Fruit fly (Drosophila melanogaster) whole organism, embryonic: ENCODE measurements around the gene CG43999.
A peak's percentile ranks its signal among the peaks of the same experiment; 100 is the strongest.

Experiments
- CG10321 ChIP-seq: fragments of 200-800 bp; sonication (Bioruptor generic); IDR thresholded peaks from 2 replicates; pipeline ENCODE4 v1.3.6; 2022; ENCODE audit warnings: missing biosample characterization, missing genetic modification characterization
- CG10543 ChIP-seq: fragments of 200-800 bp; sonication (Bioruptor generic); optimal IDR thresholded peaks from 3 replicates; lab custom pipeline; 2017; ENCODE audit warnings: missing biosample characterization, mild to moderate bottlenecking, missing genetic modification characterization, moderate library complexity
- CG10565 ChIP-seq: fragments of 200-800 bp; sonication (Bioruptor generic); optimal IDR thresholded peaks from 3 replicates; lab custom pipeline; 2016; ENCODE audit warnings: missing biosample characterization, mild to moderate bottlenecking, missing genetic modification characterization
- CG10979 ChIP-seq: fragments of 200-800 bp; sonication (Bioruptor generic); optimal IDR thresholded peaks from 2 replicates; lab custom pipeline; 2018; ENCODE audit warnings: missing biosample characterization, mild to moderate bottlenecking, missing genetic modification characterization, moderate library complexity
- CG13624 ChIP-seq: fragments of 200-800 bp; sonication (Bioruptor generic); optimal IDR thresholded peaks from 2 replicates; lab custom pipeline; 2016; ENCODE audit warnings: missing biosample characterization, missing genetic modification characterization
- CG15514 ChIP-seq: fragments of 200-800 bp; sonication (Bioruptor generic); optimal IDR thresholded peaks from 3 replicates; lab custom pipeline; 2017; ENCODE audit warnings: missing biosample characterization, missing genetic modification characterization, mild to moderate bottlenecking, moderate library complexity, missing genetic modification reagents
- CG1602 ChIP-seq: fragments of 200-800 bp; sonication (Bioruptor generic); optimal IDR thresholded peaks from 3 replicates; lab custom pipeline; 2016; ENCODE audit warnings: missing biosample characterization, missing genetic modification characterization
- CG17912 ChIP-seq: fragments of 200-800 bp; sonication (Bioruptor generic); optimal IDR thresholded peaks from 2 replicates; lab custom pipeline; 2018; ENCODE audit warnings: missing biosample characterization, mild to moderate bottlenecking, missing genetic modification characterization
- CG18262 ChIP-seq: fragments of 200-800 bp; optimal IDR thresholded peaks from 3 replicates; lab custom pipeline; 2019; ENCODE audit warnings: missing biosample characterization, mild to moderate bottlenecking, missing genetic modification characterization, moderate library complexity
- CG18764 ChIP-seq: fragments of 200-800 bp; sonication (Bioruptor generic); optimal IDR thresholded peaks from 3 replicates; lab custom pipeline; 2016; ENCODE audit warnings: missing biosample characterization, missing genetic modification characterization
- CG2712 ChIP-seq: fragments of 200-800 bp; optimal IDR thresholded peaks from 3 replicates; lab custom pipeline; 2019; ENCODE audit warnings: missing biosample characterization, mild to moderate bottlenecking, missing genetic modification characterization, moderate library complexity
- CG31388 ChIP-seq: fragments of 200-800 bp; sonication (Bioruptor generic); optimal IDR thresholded peaks from 2 replicates; lab custom pipeline; 2016; ENCODE audit warnings: missing biosample characterization, missing genetic modification characterization
- CG3281 ChIP-seq: fragments of 200-800 bp; sonication (Bioruptor generic); optimal IDR thresholded peaks from 3 replicates; lab custom pipeline; 2017; ENCODE audit warnings: missing biosample characterization, mild to moderate bottlenecking, missing genetic modification characterization
- CG5180 ChIP-seq: fragments of 200-800 bp; sonication (Bioruptor generic); optimal IDR thresholded peaks from 3 replicates; lab custom pipeline; 2017; ENCODE audit warnings: missing biosample characterization, missing genetic modification characterization, mild to moderate bottlenecking, moderate library complexity, missing genetic modification reagents
- CG6175 ChIP-seq: fragments of 200-800 bp; sonication (Bioruptor generic); IDR thresholded peaks from 3 replicates; pipeline ENCODE4 v1.3.6; 2022; ENCODE audit warnings: missing biosample characterization, missing genetic modification characterization
- CG6683 ChIP-seq: fragments of 200-800 bp; sonication (Bioruptor generic); optimal IDR thresholded peaks from 2 replicates; lab custom pipeline; 2017; ENCODE audit warnings: missing biosample characterization, mild to moderate bottlenecking, missing genetic modification characterization, missing genetic modification reagents
- CG7987 ChIP-seq: fragments of 200-800 bp; sonication (Bioruptor generic); optimal IDR thresholded peaks from 2 replicates; lab custom pipeline; 2018; ENCODE audit warnings: missing biosample characterization, mild to moderate bottlenecking, missing genetic modification characterization, moderate library complexity
- CG8290 ChIP-seq, 3 experiments: fragments of 200-800 bp; sonication (Bioruptor generic); optimal IDR thresholded peaks; 2 replicates each; lab custom pipeline; 2016 to 2019; ENCODE audit warnings: missing biosample characterization in 3 of 3, missing genetic modification characterization in 3 of 3, mild to moderate bottlenecking in 2 of 3, moderate library complexity in 1 of 3
- CG8944 ChIP-seq: fragments of 200-800 bp; sonication (Bioruptor generic); optimal IDR thresholded peaks from 3 replicates; lab custom pipeline; 2016; ENCODE audit warnings: missing biosample characterization, missing genetic modification characterization
- CG9437 ChIP-seq: fragments of 200-800 bp; sonication (Bioruptor generic); optimal IDR thresholded peaks from 2 replicates; lab custom pipeline; 2018; ENCODE audit warnings: missing biosample characterization, mild to moderate bottlenecking, missing genetic modification characterization
- CoRest ChIP-seq: fragments of 200-800 bp; sonication (Bioruptor generic); optimal IDR thresholded peaks from 3 replicates; lab custom pipeline; 2018; ENCODE audit warnings: missing biosample characterization, mild to moderate bottlenecking, missing genetic modification characterization, moderate library complexity
- CrebB ChIP-seq: fragments of 200-800 bp; sonication (Bioruptor generic); optimal IDR thresholded peaks from 3 replicates; lab custom pipeline; 2018; ENCODE audit warnings: missing biosample characterization, mild to moderate bottlenecking, missing genetic modification characterization
- D19A ChIP-seq: fragments of 200-800 bp; optimal IDR thresholded peaks from 3 replicates; lab custom pipeline; 2019; ENCODE audit warnings: missing biosample characterization, mild to moderate bottlenecking, missing genetic modification characterization, moderate library complexity
- Dip2 ChIP-seq: fragments of 200-800 bp; sonication (Bioruptor generic); IDR thresholded peaks from 2 replicates; pipeline ENCODE4 v1.3.6; 2022; ENCODE audit warnings: missing biosample characterization, missing genetic modification characterization
- Dll ChIP-seq: fragments of 200-800 bp; sonication (Bioruptor generic); IDR thresholded peaks from 4 replicates; pipeline ENCODE4 v1.3.6; 2022; ENCODE audit warnings: missing biosample characterization, missing genetic modification characterization; ENCODE audit not compliant: partially characterized antibody
- Elba2 ChIP-seq: fragments of 200-800 bp; sonication (Bioruptor generic); optimal IDR thresholded peaks from 3 replicates; lab custom pipeline; 2016; ENCODE audit warnings: missing biosample characterization, missing genetic modification characterization
- Fer3 ChIP-seq: fragments of 200-800 bp; sonication (Bioruptor generic); optimal IDR thresholded peaks from 2 replicates; lab custom pipeline; 2018; ENCODE audit warnings: missing biosample characterization, mild to moderate bottlenecking, missing genetic modification characterization, moderate library complexity
- MTF-1 ChIP-seq: fragments of 200-800 bp; sonication (Bioruptor generic); optimal IDR thresholded peaks from 2 replicates; lab custom pipeline; 2018; ENCODE audit warnings: missing biosample characterization, mild to moderate bottlenecking, missing genetic modification characterization, borderline replicate concordance
- NK7.1 ChIP-seq: fragments of 200-800 bp; sonication (Bioruptor generic); optimal IDR thresholded peaks from 3 replicates; lab custom pipeline; 2016; ENCODE audit warnings: missing biosample characterization, missing genetic modification characterization
- Pdp1 ChIP-seq, 2 experiments: fragments of 200-800 bp; sonication (Bioruptor generic); optimal IDR thresholded peaks; 3 replicates each; lab custom pipeline; 2016; ENCODE audit warnings: missing biosample characterization in 2 of 2, missing genetic modification characterization in 2 of 2, mild to moderate bottlenecking in 1 of 2, moderate library complexity in 1 of 2
- TFAM ChIP-seq: fragments of 200-800 bp; sonication (Bioruptor generic); optimal IDR thresholded peaks from 2 replicates; lab custom pipeline; 2017; ENCODE audit warnings: missing biosample characterization, missing genetic modification characterization, inconsistent platforms
- Tbp ChIP-seq: fragments of >200 bp; optimal IDR thresholded peaks from 2 replicates; lab custom pipeline; 2018; ENCODE audit warnings: missing biosample characterization, missing genetic modification characterization
- Xbp1 ChIP-seq: fragments of 200-800 bp; sonication (Bioruptor generic); optimal IDR thresholded peaks from 3 replicates; lab custom pipeline; 2016; ENCODE audit warnings: missing biosample characterization, mild to moderate bottlenecking, missing genetic modification characterization
- az2 ChIP-seq: fragments of 200-800 bp; sonication (Bioruptor generic); optimal IDR thresholded peaks from 3 replicates; lab custom pipeline; 2016; ENCODE audit warnings: missing biosample characterization, missing genetic modification characterization
- bcd ChIP-seq: fragments of 200-800 bp; sonication (Bioruptor generic); optimal IDR thresholded peaks from 2 replicates; lab custom pipeline; 2017; ENCODE audit warnings: missing biosample characterization, mild to moderate bottlenecking, missing genetic modification characterization
- bowl ChIP-seq: fragments of 200-800 bp; sonication (Bioruptor generic); IDR thresholded peaks from 2 replicates; pipeline ENCODE4 v1.3.6; 2022; ENCODE audit warnings: missing biosample characterization, missing genetic modification characterization
- cg ChIP-seq: fragments of 200-800 bp; sonication (Bioruptor generic); optimal IDR thresholded peaks from 3 replicates; lab custom pipeline; 2019; ENCODE audit warnings: missing biosample characterization, mild to moderate bottlenecking, missing genetic modification characterization, moderate library complexity
- chif ChIP-seq, 2 experiments: fragments of 200-800 bp; sonication (Bioruptor generic); optimal IDR thresholded peaks; 3 replicates each; lab custom pipeline; 2016; ENCODE audit warnings: missing biosample characterization in 2 of 2, missing genetic modification characterization in 2 of 2
- chinmo ChIP-seq: fragments of 200-800 bp; sonication (Bioruptor generic); IDR thresholded peaks from 4 replicates; pipeline ENCODE4 v1.3.6; 2022; ENCODE audit warnings: missing biosample characterization, missing genetic modification characterization; ENCODE audit not compliant: partially characterized antibody
- dysf ChIP-seq: fragments of 200-800 bp; sonication (Bioruptor generic); IDR thresholded peaks from 3 replicates; pipeline ENCODE4 v1.3.6; 2022; ENCODE audit warnings: missing biosample characterization, missing genetic modification characterization
- emc ChIP-seq: fragments of 200-800 bp; sonication (Bioruptor generic); optimal IDR thresholded peaks from 2 replicates; lab custom pipeline; 2016; ENCODE audit warnings: missing biosample characterization, missing genetic modification characterization
- esg ChIP-seq: fragments of 200-800 bp; sonication (Bioruptor generic); conservative IDR thresholded peaks from 2 replicates; pipeline ENCODE4 v1.3.6; 2022; ENCODE audit warnings: missing biosample characterization, missing genetic modification characterization
- eve ChIP-seq, 2 experiments: fragments of >200 bp; optimal IDR thresholded peaks; 2 replicates each; lab custom pipeline; 2017; ENCODE audit warnings: missing biosample characterization in 2 of 2, missing genetic modification characterization in 2 of 2
- gcm ChIP-seq: fragments of 200-800 bp; sonication (Bioruptor generic); optimal IDR thresholded peaks from 2 replicates; lab custom pipeline; 2019; ENCODE audit warnings: missing biosample characterization, mild to moderate bottlenecking, missing genetic modification characterization, moderate library complexity
- ind ChIP-seq: fragments of 200-800 bp; sonication (Bioruptor generic); optimal IDR thresholded peaks from 3 replicates; lab custom pipeline; 2016; ENCODE audit warnings: missing biosample characterization, missing genetic modification characterization
- odd ChIP-seq: fragments of 200-800 bp; sonication (Bioruptor generic); optimal IDR thresholded peaks from 2 replicates; lab custom pipeline; 2017; ENCODE audit warnings: missing biosample characterization, mild to moderate bottlenecking, missing genetic modification characterization
- otp ChIP-seq: fragments of 200-800 bp; sonication (Bioruptor generic); IDR thresholded peaks from 3 replicates; pipeline ENCODE4, ENCODE4 v1.3.6; 2022; ENCODE audit warnings: missing biosample characterization, missing genetic modification characterization
- pho ChIP-seq: fragments of 200-800 bp; sonication (Bioruptor generic); optimal IDR thresholded peaks from 2 replicates; lab custom pipeline; 2016; ENCODE audit warnings: missing biosample characterization, missing genetic modification characterization
- phol ChIP-seq: fragments of 200-800 bp; sonication (Bioruptor generic); optimal IDR thresholded peaks from 3 replicates; lab custom pipeline; 2018; ENCODE audit warnings: missing biosample characterization, mild to moderate bottlenecking, missing genetic modification characterization, moderate library complexity
- pros ChIP-seq: fragments of 200-800 bp; sonication (Bioruptor generic); optimal IDR thresholded peaks from 3 replicates; lab custom pipeline; 2019; ENCODE audit warnings: missing biosample characterization, mild to moderate bottlenecking, missing genetic modification characterization, moderate library complexity

CG43999 gene

dm6 chr3R:23969449-23969848, 40.6 kb upstream of the CG43999 start (continued):
- peak; percentile 19 for TF ChIP-seq CG5180 (GFP tag; lab: Kevin White, UChicago)
- TF ChIP-seq MTF-1 = no peak
- peak; percentile 5 for TF ChIP-seq az2
- no peak for TF ChIP-seq CG18764 (GFP tag; lab: Kevin White, UChicago)
- TF ChIP-seq CG18262 (tag; lab: Kevin White, UChicago) = peak; percentile 49
- TF ChIP-seq TFAM = no peak
- no peak for TF ChIP-seq odd (GFP tag; lab: Kevin White, UChicago)
- TF ChIP-seq chif (GFP tag; optimal IDR thresholded peaks at IDR 0.05; lab: Kevin White, UChicago) = no peak
- TF ChIP-seq Tbp (GFP tag; lab: Kevin White, UChicago) = no peak
- no peak for TF ChIP-seq NK7.1 (GFP tag; lab: Kevin White, UChicago)
- no peak for TF ChIP-seq CG10565 (GFP tag; lab: Kevin White, UChicago)
- no peak for TF ChIP-seq CG1602 (GFP tag; lab: Kevin White, UChicago)
- no peak for TF ChIP-seq Pdp1 (GFP tag; optimal IDR thresholded peaks at IDR 0.05; lab: Kevin White, UChicago)
- TF ChIP-seq CG3281 (GFP tag; lab: Kevin White, UChicago) = peak; percentile 13
- no peak for TF ChIP-seq CG7987 (GFP tag; lab: Kevin White, UChicago)
- no peak for TF ChIP-seq chinmo (GFP tag; lab: Robert Waterston, UW)
- no peak for TF ChIP-seq Dll (GFP tag; lab: Robert Waterston, UW)
- peak; percentile 61 for TF ChIP-seq Fer3 (tag; lab: Kevin White, UChicago)
- peak; percentile 49 for TF ChIP-seq CG10979
- TF ChIP-seq Dip2 (GFP tag; lab: Robert Waterston, UW) = no peak
- TF ChIP-seq CG10543 = peak; percentile 79
- peak; percentile 47 for TF ChIP-seq gcm (GFP tag; lab: Kevin White, UChicago)
- no peak for TF ChIP-seq CG6683 (GFP tag; lab: Kevin White, UChicago)
- peak; percentile 26 for TF ChIP-seq ind (GFP tag; lab: Kevin White, UChicago)
- TF ChIP-seq pho (GFP tag; lab: Kevin White, UChicago) = no peak
- no peak for TF ChIP-seq CrebB
- TF ChIP-seq CG10321 (GFP tag; lab: Robert Waterston, UW) = no peak
- no peak for TF ChIP-seq otp
- no peak for TF ChIP-seq CG8944 (GFP tag; lab: Kevin White, UChicago)
- TF ChIP-seq esg = peak; percentile 31; the same call in 1 of the 2 replicates
- TF ChIP-seq eve (GFP tag; optimal IDR thresholded peaks at IDR 0.05; lab: Kevin White, UChicago) = no peak
- no peak for TF ChIP-seq bowl
- no peak for TF ChIP-seq CG8290 (GFP tag; optimal IDR thresholded peaks at IDR 0.05; lab: Kevin White, UChicago)
- TF ChIP-seq CG8290 (tag; optimal IDR thresholded peaks at IDR 0.05; lab: Kevin White, UChicago) = no peak
- no peak for TF ChIP-seq cg (GFP tag; lab: Kevin White, UChicago)
- TF ChIP-seq CoRest (tag; lab: Kevin White, UChicago) = peak; percentile 55
- TF ChIP-seq CG13624 (GFP tag; lab: Kevin White, UChicago) = no peak
- TF ChIP-seq Elba2 (GFP tag; lab: Kevin White, UChicago) = no peak
- TF ChIP-seq dysf = peak; percentile 76
- TF ChIP-seq Xbp1 (GFP tag; lab: Kevin White, UChicago) = peak; percentile 15
- no peak for TF ChIP-seq CG31388 (GFP tag; lab: Kevin White, UChicago)
- TF ChIP-seq pros (GFP tag; lab: Kevin White, UChicago) = no peak
- peak; percentile 62 for TF ChIP-seq CG2712
- no peak for TF ChIP-seq CG17912 (GFP tag; lab: Kevin White, UChicago)
- no peak for TF ChIP-seq bcd (GFP tag; lab: Kevin White, UChicago)
- peak; percentile 95 for TF ChIP-seq D19A (tag; lab: Kevin White, UChicago)
- peak; percentile 14 for TF ChIP-seq CG15514 (GFP tag; lab: Kevin White, UChicago)
- no peak for TF ChIP-seq emc
- TF ChIP-seq CG6175 = no peak
- TF ChIP-seq phol (tag; lab: Kevin White, UChicago) = peak; percentile 55
- peak; percentile 35 for TF ChIP-seq CG9437 (GFP tag; lab: Kevin White, UChicago)
